Fruit fly (Drosophila melanogaster) whole organism, embryonic: Measurements from ENCODE around the gene CG16717.
A peak's percentile ranks its signal among the peaks of the same experiment; 100 is the strongest.

Experiments
- Atf-2 ChIP-seq: fragments of 200-800 bp; sonication (Bioruptor generic); optimal IDR thresholded peaks from 2 replicates; lab custom pipeline; 2016; ENCODE audit warnings: missing biosample characterization, missing genetic modification characterization
- Bdp1 ChIP-seq: fragments of 200-800 bp; sonication (Bioruptor generic); optimal IDR thresholded peaks from 3 replicates; lab custom pipeline; 2016; ENCODE audit warnings: missing biosample characterization, missing genetic modification characterization
- Bteb2 ChIP-seq: fragments of 200-800 bp; sonication (Bioruptor generic); optimal IDR thresholded peaks from 2 replicates; lab custom pipeline; 2016; ENCODE audit warnings: missing biosample characterization, missing genetic modification characterization
- C15 ChIP-seq: fragments of 200-800 bp; sonication (Bioruptor generic); IDR thresholded peaks from 3 replicates; pipeline ENCODE4 v1.3.6; 2022; ENCODE audit warnings: missing biosample characterization, missing genetic modification characterization
- CG11504 ChIP-seq: fragments of 200-800 bp; sonication (Bioruptor generic); optimal IDR thresholded peaks from 3 replicates; lab custom pipeline; 2019; ENCODE audit warnings: missing biosample characterization, mild to moderate bottlenecking, missing genetic modification characterization, moderate library complexity
- CG12071 ChIP-seq: fragments of 200-800 bp; sonication (Bioruptor generic); optimal IDR thresholded peaks from 3 replicates; lab custom pipeline; 2018; ENCODE audit warnings: missing biosample characterization, mild to moderate bottlenecking, missing genetic modification characterization
- CG12236 ChIP-seq: fragments of 200-800 bp; sonication (Bioruptor generic); optimal IDR thresholded peaks from 2 replicates; lab custom pipeline; 2016; ENCODE audit warnings: missing biosample characterization, missing genetic modification characterization
- CG12744 ChIP-seq: fragments of 200-800 bp; sonication (Bioruptor generic); optimal IDR thresholded peaks from 2 replicates; lab custom pipeline; 2016; ENCODE audit warnings: missing biosample characterization, missing genetic modification characterization
- CG17328 ChIP-seq: fragments of 200-800 bp; sonication (Bioruptor generic); IDR thresholded peaks from 2 replicates; pipeline ENCODE4 v1.3.6; 2022; ENCODE audit warnings: missing biosample characterization, missing genetic modification characterization
- CG17359 ChIP-seq: fragments of 200-800 bp; sonication (Bioruptor generic); optimal IDR thresholded peaks from 3 replicates; lab custom pipeline; 2018; ENCODE audit warnings: missing biosample characterization, mild to moderate bottlenecking, missing genetic modification characterization, moderate library complexity
- CG31441 ChIP-seq: fragments of 200-800 bp; sonication (Bioruptor generic); IDR thresholded peaks from 2 replicates; pipeline ENCODE4 v1.3.6; 2022; ENCODE audit warnings: missing biosample characterization, missing genetic modification characterization
- CG4282 ChIP-seq: fragments of 200-800 bp; sonication (Bioruptor generic); optimal IDR thresholded peaks from 2 replicates; lab custom pipeline; 2016; ENCODE audit warnings: missing biosample characterization, missing genetic modification characterization
- CG4730 ChIP-seq: fragments of 200-800 bp; sonication (Bioruptor generic); IDR thresholded peaks from 2 replicates; pipeline ENCODE4 v1.3.6; 2022; ENCODE audit warnings: missing biosample characterization, missing genetic modification characterization
- CG4820 ChIP-seq: fragments of 200-800 bp; sonication (Bioruptor generic); optimal IDR thresholded peaks from 3 replicates; lab custom pipeline; 2016; ENCODE audit warnings: missing biosample characterization, missing genetic modification characterization
- CG7271 ChIP-seq: fragments of 200-800 bp; sonication (Bioruptor generic); optimal IDR thresholded peaks from 2 replicates; lab custom pipeline; 2018; ENCODE audit warnings: missing biosample characterization, mild to moderate bottlenecking, missing genetic modification characterization, moderate library complexity
- CG7745 ChIP-seq: fragments of 200-800 bp; sonication (Bioruptor generic); optimal IDR thresholded peaks from 2 replicates; lab custom pipeline; 2018; ENCODE audit warnings: missing biosample characterization, mild to moderate bottlenecking, missing genetic modification characterization, moderate library complexity
- CG8281 ChIP-seq: fragments of 200-800 bp; sonication (Bioruptor generic); optimal IDR thresholded peaks from 2 replicates; lab custom pipeline; 2018; ENCODE audit warnings: missing biosample characterization, mild to moderate bottlenecking, missing genetic modification characterization, moderate library complexity
- CG9727 ChIP-seq: fragments of 200-800 bp; sonication (Bioruptor generic); optimal IDR thresholded peaks from 3 replicates; lab custom pipeline; 2017; ENCODE audit warnings: missing biosample characterization, mild to moderate bottlenecking, missing genetic modification characterization
- CTCF ChIP-seq: fragments of 200-800 bp; sonication (Bioruptor generic); optimal IDR thresholded peaks from 2 replicates; lab custom pipeline; 2017; ENCODE audit warnings: missing biosample characterization, mild to moderate bottlenecking, missing genetic modification characterization, moderate library complexity
- Elba2 ChIP-seq: fragments of 200-800 bp; sonication (Bioruptor generic); optimal IDR thresholded peaks from 3 replicates; lab custom pipeline; 2016; ENCODE audit warnings: missing biosample characterization, missing genetic modification characterization
- HLH4C ChIP-seq: fragments of 200-800 bp; sonication (Bioruptor generic); IDR thresholded peaks from 3 replicates; pipeline ENCODE4 v1.3.6; 2022; ENCODE audit warnings: missing biosample characterization, missing genetic modification characterization; ENCODE audit not compliant: partially characterized antibody
- HLH54F ChIP-seq: fragments of 200-800 bp; sonication (Bioruptor generic); optimal IDR thresholded peaks from 3 replicates; lab custom pipeline; 2016; ENCODE audit warnings: missing biosample characterization, missing genetic modification characterization
- MTF-1 ChIP-seq: fragments of 200-800 bp; sonication (Bioruptor generic); optimal IDR thresholded peaks from 2 replicates; lab custom pipeline; 2018; ENCODE audit warnings: missing biosample characterization, mild to moderate bottlenecking, missing genetic modification characterization, borderline replicate concordance
- Myb ChIP-seq: fragments of 200-800 bp; sonication (Bioruptor generic); optimal IDR thresholded peaks from 2 replicates; lab custom pipeline; 2016; ENCODE audit warnings: missing biosample characterization, missing genetic modification characterization
- NFAT ChIP-seq: fragments of 200-800 bp; sonication (Bioruptor generic); IDR thresholded peaks from 2 replicates; pipeline ENCODE4 v1.3.6; 2022; ENCODE audit warnings: missing biosample characterization, missing genetic modification characterization
- NfI ChIP-seq: fragments of 200-800 bp; sonication (Bioruptor generic); optimal IDR thresholded peaks from 3 replicates; lab custom pipeline; 2018; ENCODE audit warnings: missing biosample characterization, mild to moderate bottlenecking, missing genetic modification characterization, moderate library complexity
- Oaz ChIP-seq: fragments of 200-800 bp; sonication (Bioruptor generic); IDR thresholded peaks from 2 replicates; pipeline ENCODE4 v1.3.6; 2022; ENCODE audit warnings: missing biosample characterization, missing genetic modification characterization
- Optix ChIP-seq: fragments of 200-800 bp; sonication (Bioruptor generic); IDR thresholded peaks from 3 replicates; pipeline ENCODE4 v1.3.6; 2022; ENCODE audit warnings: missing biosample characterization, missing genetic modification characterization
- Poxn ChIP-seq: fragments of 200-800 bp; sonication (Bioruptor generic); IDR thresholded peaks from 2 replicates; pipeline ENCODE4 v1.3.6; 2022; ENCODE audit warnings: missing biosample characterization, missing genetic modification characterization
- Sry-δ ChIP-seq: fragments of 200-800 bp; sonication (Bioruptor generic); optimal IDR thresholded peaks from 2 replicates; lab custom pipeline; 2016; ENCODE audit warnings: missing biosample characterization, missing genetic modification characterization
- Xrp1 ChIP-seq: fragments of 200-800 bp; sonication (Bioruptor generic); IDR thresholded peaks from 2 replicates; pipeline ENCODE4 v1.3.6; 2022; ENCODE audit warnings: missing biosample characterization, missing genetic modification characterization
- bab2 ChIP-seq: fragments of 200-800 bp; sonication (Bioruptor generic); optimal IDR thresholded peaks from 2 replicates; lab custom pipeline; 2016; ENCODE audit warnings: missing biosample characterization, missing genetic modification characterization
- cas ChIP-seq: fragments of 200-800 bp; sonication (Bioruptor generic); IDR thresholded peaks from 2 replicates; pipeline ENCODE4 v1.3.6; 2022; ENCODE audit warnings: missing biosample characterization, missing genetic modification characterization
- disco-r ChIP-seq: fragments of 200-800 bp; sonication (Bioruptor generic); optimal IDR thresholded peaks from 2 replicates; lab custom pipeline; 2016; ENCODE audit warnings: missing biosample characterization, missing genetic modification characterization
- eve ChIP-seq, 2 experiments: fragments of >200 bp; optimal IDR thresholded peaks; 2 replicates each; lab custom pipeline; 2017; ENCODE audit warnings: missing biosample characterization in 2 of 2, missing genetic modification characterization in 2 of 2
- ftz-f1 ChIP-seq: fragments of 200-800 bp; sonication (Bioruptor generic); optimal IDR thresholded peaks from 2 replicates; lab custom pipeline; 2016; ENCODE audit warnings: missing biosample characterization, missing genetic modification characterization
- gce ChIP-seq: fragments of 200-800 bp; sonication (Bioruptor generic); IDR thresholded peaks from 3 replicates; pipeline ENCODE4 v1.3.6; 2022; ENCODE audit warnings: missing biosample characterization, missing genetic modification characterization
- hb ChIP-seq: fragments of 200-800 bp; sonication (Bioruptor generic); IDR thresholded peaks from 3 replicates; pipeline ENCODE4 v1.3.6; 2022; ENCODE audit warnings: missing biosample characterization, missing genetic modification characterization; ENCODE audit not compliant: partially characterized antibody
- odd ChIP-seq: fragments of 200-800 bp; sonication (Bioruptor generic); optimal IDR thresholded peaks from 2 replicates; lab custom pipeline; 2017; ENCODE audit warnings: missing biosample characterization, mild to moderate bottlenecking, missing genetic modification characterization
- otp ChIP-seq: fragments of 200-800 bp; sonication (Bioruptor generic); IDR thresholded peaks from 3 replicates; pipeline ENCODE4, ENCODE4 v1.3.6; 2022; ENCODE audit warnings: missing biosample characterization, missing genetic modification characterization
- p53 ChIP-seq: fragments of 200-800 bp; sonication (Bioruptor generic); optimal IDR thresholded peaks from 2 replicates; lab custom pipeline; 2016; ENCODE audit warnings: missing biosample characterization, missing genetic modification characterization
- phol ChIP-seq: fragments of 200-800 bp; sonication (Bioruptor generic); optimal IDR thresholded peaks from 3 replicates; lab custom pipeline; 2018; ENCODE audit warnings: missing biosample characterization, mild to moderate bottlenecking, missing genetic modification characterization, moderate library complexity
- pita ChIP-seq: fragments of 200-800 bp; sonication (Bioruptor generic); optimal IDR thresholded peaks from 2 replicates; lab custom pipeline; 2017; ENCODE audit warnings: missing biosample characterization, mild to moderate bottlenecking, missing genetic modification characterization
- ranshi ChIP-seq: fragments of 200-800 bp; sonication (Bioruptor generic); IDR thresholded peaks from 2 replicates; pipeline ENCODE4 v1.3.6; 2022; ENCODE audit warnings: missing biosample characterization, missing genetic modification characterization
- salm ChIP-seq: fragments of 200-800 bp; sonication (Bioruptor generic); optimal IDR thresholded peaks from 2 replicates; lab custom pipeline; 2018; ENCODE audit warnings: missing biosample characterization, mild to moderate bottlenecking, missing genetic modification characterization
- sd ChIP-seq: fragments of 200-800 bp; sonication (Bioruptor generic); optimal IDR thresholded peaks from 3 replicates; lab custom pipeline; 2018; ENCODE audit warnings: missing biosample characterization, mild to moderate bottlenecking, missing genetic modification characterization, moderate library complexity
- shn ChIP-seq: fragments of 200-800 bp; sonication (Bioruptor generic); optimal IDR thresholded peaks from 3 replicates; lab custom pipeline; 2016; ENCODE audit warnings: missing biosample characterization, missing genetic modification characterization
- unc-4 ChIP-seq: fragments of 200-800 bp; sonication (Bioruptor generic); IDR thresholded peaks from 2 replicates; pipeline ENCODE4 v1.3.6; 2022; ENCODE audit warnings: missing biosample characterization, missing genetic modification characterization; ENCODE audit not compliant: partially characterized antibody
- unpg ChIP-seq: fragments of 200-800 bp; sonication (Bioruptor generic); optimal IDR thresholded peaks from 3 replicates; lab custom pipeline; 2018; ENCODE audit warnings: missing biosample characterization, mild to moderate bottlenecking, missing genetic modification characterization, moderate library complexity
- zf30C ChIP-seq: fragments of 200-800 bp; sonication (Bioruptor generic); optimal IDR thresholded peaks from 3 replicates; lab custom pipeline; 2018; ENCODE audit warnings: missing biosample characterization, mild to moderate bottlenecking, missing genetic modification characterization

CG16717 gene

dm6 chr3L:9713828-9714536 lies 35.0 kb downstream of the CG16717 start, which contains the start of gene vsg (continued):
- no peak for TF ChIP-seq gce (GFP tag; lab: Robert Waterston, UW)
- TF ChIP-seq p53 (GFP tag; lab: Kevin White, UChicago) = peak; percentile 14
- peak; percentile 55 for TF ChIP-seq CG17328 (GFP tag; lab: Robert Waterston, UW)
- no peak; the same call in none of the 2 replicates for TF ChIP-seq ranshi (GFP tag; lab: Robert Waterston, UW)
- TF ChIP-seq Bteb2 (GFP tag; lab: Kevin White, UChicago) = peak; percentile 26
- TF ChIP-seq disco-r = no peak
- TF ChIP-seq zf30C (GFP tag; lab: Kevin White, UChicago) = peak; percentile 13
- peak; percentile 70 for TF ChIP-seq odd (GFP tag; lab: Kevin White, UChicago)
- no peak for TF ChIP-seq ftz-f1 (GFP tag; lab: Kevin White, UChicago)
- TF ChIP-seq Oaz (GFP tag; lab: Robert Waterston, UW) = no peak; the same call in 1 of the 2 replicates
- peak; percentile 29; the same call in 1 of the 2 replicates for TF ChIP-seq cas (GFP tag; lab: Robert Waterston, UW)
- peak; percentile 70 for TF ChIP-seq CG4820 (GFP tag; lab: Kevin White, UChicago)
- no peak for TF ChIP-seq CG4282 (GFP tag; lab: Kevin White, UChicago)
- TF ChIP-seq Sry-δ (GFP tag; lab: Kevin White, UChicago) = peak; percentile 65
- peak; percentile 0 for TF ChIP-seq CTCF (GFP tag; lab: Kevin White, UChicago)
- TF ChIP-seq bab2 = peak; percentile 35
- peak; percentile 18 for TF ChIP-seq Atf-2 (GFP tag; lab: Kevin White, UChicago)
- peak; percentile 89 for TF ChIP-seq CG11504
- TF ChIP-seq shn (GFP tag; lab: Kevin White, UChicago) = peak; percentile 40
- peak; percentile 16 for TF ChIP-seq sd (tag; lab: Kevin White, UChicago)
- TF ChIP-seq unc-4 (GFP tag; lab: Robert Waterston, UW) = peak; percentile 75
- peak; percentile 80 for TF ChIP-seq HLH4C
- TF ChIP-seq MTF-1 = no peak
- peak; percentile 91 for TF ChIP-seq CG9727 (GFP tag; lab: Kevin White, UChicago)
- TF ChIP-seq Xrp1 (GFP tag; lab: Robert Waterston, UW) = peak; percentile 59
- TF ChIP-seq otp = no peak
- TF ChIP-seq Elba2 (GFP tag; lab: Kevin White, UChicago) = peak; percentile 5
- TF ChIP-seq eve (GFP tag; optimal IDR thresholded peaks at IDR 0.05; lab: Kevin White, UChicago) = no peak
- peak; percentile 2 for TF ChIP-seq CG12744 (GFP tag; lab: Kevin White, UChicago)
- TF ChIP-seq Poxn = no peak
- TF ChIP-seq NfI (GFP tag; lab: Kevin White, UChicago) = peak; percentile 71
- peak; percentile 42 for TF ChIP-seq HLH54F (GFP tag; lab: Kevin White, UChicago)
- no peak for TF ChIP-seq CG7745 (tag; lab: Kevin White, UChicago)
- no peak for TF ChIP-seq CG12236 (GFP tag; lab: Kevin White, UChicago)
- no peak for TF ChIP-seq Bdp1 (GFP tag; lab: Kevin White, UChicago)
- no peak for TF ChIP-seq CG12071
- peak; percentile 83 for TF ChIP-seq NFAT
- no peak for TF ChIP-seq C15 (GFP tag; lab: Robert Waterston, UW)
- no peak for TF ChIP-seq pita (GFP tag; lab: Kevin White, UChicago)
- TF ChIP-seq hb (GFP tag; lab: Robert Waterston, UW) = peak; percentile 80
- TF ChIP-seq CG31441 (GFP tag; lab: Robert Waterston, UW) = peak; percentile 94
- peak; percentile 48 for TF ChIP-seq salm (tag; lab: Kevin White, UChicago)
- peak; percentile 42; the same call in 1 of the 3 replicates for TF ChIP-seq Optix (GFP tag; lab: Robert Waterston, UW)
- TF ChIP-seq Myb (GFP tag; lab: Kevin White, UChicago) = peak; percentile 33
- peak; percentile 90 for TF ChIP-seq phol (tag; lab: Kevin White, UChicago)
- peak; percentile 76 for TF ChIP-seq unpg (GFP tag; lab: Kevin White, UChicago)
- peak; percentile 71 for TF ChIP-seq CG17359 (tag; lab: Kevin White, UChicago)
- no peak for TF ChIP-seq CG7271 (tag; lab: Kevin White, UChicago)
- TF ChIP-seq CG8281 (tag; lab: Kevin White, UChicago) = peak; percentile 55
- TF ChIP-seq CG4730 (GFP tag; lab: Robert Waterston, UW) = peak; percentile 57; the same call in 1 of the 2 replicates
